Worm (Caenorhabditis elegans) whole organism, L4 larva: ENCODE measurements around the gene D1046.4.

Experiments used
- D1046.2 ChIP-seq: fragments of 200-800 bp; sonication (Bioruptor generic); IDR thresholded peaks from 2 replicates; pipeline ENCODE4 v1.3.6; 2022; ENCODE audit warnings: missing genetic modification characterization, missing compliant biosample characterization
- F49E8.2 ChIP-seq: sonication (generic microtip); optimal IDR thresholded peaks from 2 replicates; lab custom pipeline; 2016; ENCODE audit warnings: missing compliant biosample characterization, mild to moderate bottlenecking, missing genetic modification characterization, borderline replicate concordance
- T20F7.1 ChIP-seq: fragments of 200-800 bp; sonication (Bioruptor generic); optimal IDR thresholded peaks from 2 replicates; lab custom pipeline; 2018; ENCODE audit warnings: mild to moderate bottlenecking, missing genetic modification characterization, missing compliant biosample characterization
- Y48G9A.11 ChIP-seq: fragments of 200-800 bp; sonication (Bioruptor generic); IDR thresholded peaks from 2 replicates; pipeline ENCODE4 v1.3.6; 2022; ENCODE audit warnings: missing genetic modification reagents, missing genetic modification characterization, missing compliant biosample characterization
- aha-1 ChIP-seq: fragments of 150-350 bp; peaks from one replicate; lab custom pipeline; 2014; ENCODE audit warnings: missing biosample characterization, missing genetic modification characterization
- aly-2 ChIP-seq: sonication (generic microtip); optimal IDR thresholded peaks from 2 replicates; lab custom pipeline; 2018; ENCODE audit warnings: missing biosample characterization, missing genetic modification characterization
- ama-1 ChIP-seq: fragments of 150-350 bp; optimal IDR thresholded peaks from 2 replicates; lab custom pipeline; 2014; ENCODE audit warnings: inconsistent platforms, mixed read lengths
- arid-1 ChIP-seq: fragments of 200-800 bp; sonication (Bioruptor generic); conservative IDR thresholded peaks from 2 replicates; pipeline ENCODE4 v1.3.6; 2022; ENCODE audit warnings: missing genetic modification reagents, missing genetic modification characterization, missing compliant biosample characterization
- attf-4 ChIP-seq: sonication (generic microtip); optimal IDR thresholded peaks from 3 replicates; lab custom pipeline; 2017; ENCODE audit warnings: missing biosample characterization, missing genetic modification characterization
- ceh-28 ChIP-seq: fragments of 150-350 bp; optimal IDR thresholded peaks from 2 replicates; lab custom pipeline; 2014; ENCODE audit warnings: missing biosample characterization, missing genetic modification reagents, missing genetic modification characterization
- ceh-62 ChIP-seq: sonication (generic microtip); optimal IDR thresholded peaks from 2 replicates; lab custom pipeline; 2017; ENCODE audit warnings: missing biosample characterization, missing genetic modification characterization
- ces-1 ChIP-seq: fragments of 150-350 bp; sonication (generic microtip); optimal IDR thresholded peaks from 4 replicates; lab custom pipeline; 2014; ENCODE audit warnings: missing biosample characterization, missing genetic modification reagents, missing genetic modification characterization
- ctbp-1 ChIP-seq: fragments of 200-800 bp; sonication (Bioruptor generic); IDR thresholded peaks from 2 replicates; pipeline ENCODE4 v1.3.6; 2022; ENCODE audit warnings: missing genetic modification reagents, missing genetic modification characterization, missing compliant biosample characterization
- daf-12 ChIP-seq: fragments of 150-350 bp; optimal IDR thresholded peaks from 2 replicates; lab custom pipeline; 2014; ENCODE audit warnings: missing biosample characterization, missing genetic modification reagents, missing genetic modification characterization
- daf-16 ChIP-seq, 3 experiments: sonication (generic microtip); optimal IDR thresholded peaks; 2 replicates each; lab custom pipeline; 2016 to 2017; ENCODE audit warnings: missing genetic modification characterization in 3 of 3, missing genetic modification reagents in 3 of 3, mild to moderate bottlenecking in 2 of 3, missing compliant biosample characterization in 2 of 3, missing biosample characterization in 1 of 3, moderate library complexity in 1 of 3
- daf-8 ChIP-seq: fragments of 200-800 bp; sonication (Bioruptor generic); IDR thresholded peaks from 2 replicates; pipeline ENCODE4 v1.3.6; 2022; ENCODE audit warnings: missing genetic modification characterization, missing compliant biosample characterization
- dmd-8 ChIP-seq: fragments of 200-800 bp; sonication (Bioruptor generic); IDR thresholded peaks from 2 replicates; pipeline ENCODE4 v1.3.6; 2022; ENCODE audit warnings: missing genetic modification characterization, missing compliant biosample characterization
- dmd-9 ChIP-seq: fragments of 200-800 bp; sonication (Bioruptor generic); IDR thresholded peaks from 2 replicates; pipeline ENCODE4 v1.3.6; 2022; ENCODE audit warnings: missing genetic modification reagents, missing genetic modification characterization, missing compliant biosample characterization
- dpl-1 ChIP-seq: fragments of 150-350 bp; optimal IDR thresholded peaks from 2 replicates; lab custom pipeline; 2014; ENCODE audit warnings: missing biosample characterization, missing genetic modification reagents, missing genetic modification characterization
- duxl-1 ChIP-seq: sonication (generic microtip); optimal IDR thresholded peaks from 2 replicates; lab custom pipeline; 2016; ENCODE audit warnings: mild to moderate bottlenecking, missing genetic modification characterization, moderate library complexity, missing compliant biosample characterization; ENCODE audit not compliant: poor library complexity
- dve-1 ChIP-seq: sonication (generic microtip); optimal IDR thresholded peaks from 2 replicates; lab custom pipeline; 2017; ENCODE audit warnings: antibody characterized with exemption, mild to moderate bottlenecking, missing genetic modification characterization, missing compliant biosample characterization; ENCODE audit not compliant: insufficient read depth
- hif-1 ChIP-seq, 2 experiments: sonication (generic microtip); optimal IDR thresholded peaks; 2 replicates each; lab custom pipeline; 2016 to 2017; ENCODE audit warnings: missing compliant biosample characterization in 2 of 2, missing genetic modification characterization in 2 of 2, missing genetic modification reagents in 2 of 2, missing genotype in 2 of 2, mild to moderate bottlenecking in 1 of 2
- hlh-30 ChIP-seq: sonication (generic microtip); optimal IDR thresholded peaks from 2 replicates; lab custom pipeline; 2017; ENCODE audit warnings: antibody characterized with exemption, mild to moderate bottlenecking, missing genetic modification characterization, missing compliant biosample characterization; ENCODE audit not compliant: insufficient read depth
- lin-13 ChIP-seq: fragments of 150-350 bp; optimal IDR thresholded peaks from 2 replicates; lab custom pipeline; 2014; ENCODE audit warnings: missing biosample characterization, missing genetic modification reagents, missing genetic modification characterization
- lin-38 ChIP-seq: fragments of 200-800 bp; sonication (Bioruptor generic); IDR thresholded peaks from 2 replicates; pipeline ENCODE4 v1.3.6; 2022; ENCODE audit warnings: missing genetic modification reagents, missing genetic modification characterization, missing compliant biosample characterization
- lsy-2 ChIP-seq, 2 experiments: fragments of 150-350 bp in 1 of 2; sonication (generic microtip) in 1 of 2; optimal IDR thresholded peaks; 2 replicates each; lab custom pipeline; 2014 to 2017; ENCODE audit warnings: missing biosample characterization in 2 of 2, missing genetic modification characterization in 2 of 2
- madf-5 ChIP-seq, 2 experiments: fragments of 200-800 bp; sonication (Bioruptor generic); IDR thresholded peaks; 2 replicates each; pipeline ENCODE4 v1.3.6; 2022; ENCODE audit warnings: missing compliant biosample characterization in 2 of 2, missing genetic modification characterization in 2 of 2
- mdl-1 ChIP-seq, 2 experiments: fragments of 150-350 bp in 1 of 2; sonication (generic microtip) in 1 of 2; optimal IDR thresholded peaks; 2 replicates each; lab custom pipeline; 2014 to 2017; ENCODE audit warnings: missing biosample characterization in 2 of 2, missing genetic modification characterization in 2 of 2
- mep-1 ChIP-seq: fragments of 150-350 bp; sonication (generic microtip); optimal IDR thresholded peaks from 3 replicates; lab custom pipeline; 2014; ENCODE audit warnings: missing biosample characterization, missing genetic modification characterization
- mes-2 ChIP-seq: sonication (generic microtip); optimal IDR thresholded peaks from 2 replicates; lab custom pipeline; 2016; ENCODE audit warnings: missing genotype, mild to moderate bottlenecking, missing genetic modification characterization, missing compliant biosample characterization; ENCODE audit not compliant: poor library complexity, severe bottlenecking
- mxl-2 ChIP-seq: fragments of 200-800 bp; sonication (Bioruptor generic); conservative IDR thresholded peaks from 2 replicates; pipeline ENCODE4 v1.3.6; 2022; ENCODE audit warnings: missing genetic modification reagents, missing genetic modification characterization, missing compliant biosample characterization
- nhr-10 ChIP-seq: fragments of 150-350 bp; optimal IDR thresholded peaks from 2 replicates; lab custom pipeline; 2014; ENCODE audit warnings: missing biosample characterization, missing genetic modification characterization
- nhr-11 ChIP-seq: fragments of 150-350 bp; optimal IDR thresholded peaks from 2 replicates; lab custom pipeline; 2014; ENCODE audit warnings: missing biosample characterization, missing genetic modification characterization
- nhr-237 ChIP-seq: sonication (generic microtip); optimal IDR thresholded peaks from 2 replicates; lab custom pipeline; 2017; ENCODE audit warnings: missing biosample characterization, missing genetic modification characterization
- nhr-25 ChIP-seq: sonication (generic microtip); optimal IDR thresholded peaks from 2 replicates; lab custom pipeline; 2017; ENCODE audit warnings: missing genetic modification characterization, mild to moderate bottlenecking, missing compliant biosample characterization, antibody characterized with exemption, moderate library complexity, borderline replicate concordance; ENCODE audit not compliant: insufficient read depth
- nhr-28 ChIP-seq: fragments of 150-350 bp; optimal IDR thresholded peaks from 2 replicates; lab custom pipeline; 2014; ENCODE audit warnings: missing biosample characterization, missing genetic modification characterization
- nhr-41 ChIP-seq: fragments of 200-800 bp; sonication (Bioruptor generic); IDR thresholded peaks from 2 replicates; pipeline ENCODE4 v1.3.6; 2022; ENCODE audit warnings: missing genetic modification reagents, missing genetic modification characterization, missing compliant biosample characterization
- nhr-48 ChIP-seq: sonication (generic microtip); optimal IDR thresholded peaks from 2 replicates; lab custom pipeline; 2016; ENCODE audit warnings: mild to moderate bottlenecking, missing genetic modification characterization, missing compliant biosample characterization
- pha-4 ChIP-seq, 2 experiments: fragments of 150-350 bp in 1 of 2; fragments of 200-800 bp in 1 of 2; sonication (Bioruptor generic) in 1 of 2; IDR thresholded peaks in 1 of 2; optimal IDR thresholded peaks in 1 of 2; 2 replicates each; pipeline versions ENCODE4 v1.3.6 to Lab custom; 2014 to 2022; ENCODE audit warnings: missing genetic modification characterization in 2 of 2, missing genetic modification reagents in 2 of 2, missing biosample characterization in 1 of 2, missing compliant biosample characterization in 1 of 2
- pqm-1 ChIP-seq: sonication (generic microtip); optimal IDR thresholded peaks from 2 replicates; lab custom pipeline; 2017; ENCODE audit warnings: missing biosample characterization, missing genetic modification characterization
- snpc-1.2 ChIP-seq: fragments of 200-800 bp; sonication (Bioruptor generic); IDR thresholded peaks from 2 replicates; pipeline ENCODE4 v1.3.6; 2022; ENCODE audit warnings: missing genetic modification reagents, missing genetic modification characterization, missing compliant biosample characterization
- snpc-4 ChIP-seq: fragments of 150-350 bp; optimal IDR thresholded peaks from 2 replicates; lab custom pipeline; 2014; ENCODE audit warnings: missing biosample characterization, missing genetic modification characterization
- spr-1 ChIP-seq: sonication (generic microtip); optimal IDR thresholded peaks from 2 replicates; lab custom pipeline; 2016; ENCODE audit warnings: mild to moderate bottlenecking, missing genetic modification characterization, missing compliant biosample characterization
- tag-97 ChIP-seq: fragments of 200-800 bp; sonication (Bioruptor generic); IDR thresholded peaks from 2 replicates; pipeline ENCODE4 v1.3.6; 2022; ENCODE audit warnings: missing genetic modification characterization, missing compliant biosample characterization
- unc-130 ChIP-seq: sonication (generic microtip); optimal IDR thresholded peaks from 2 replicates; lab custom pipeline; 2016; ENCODE audit warnings: missing genetic modification reagents, missing genetic modification characterization, missing compliant biosample characterization
- unc-39 ChIP-seq: sonication (generic microtip); optimal IDR thresholded peaks from 2 replicates; lab custom pipeline; 2017; ENCODE audit warnings: missing biosample characterization, missing genetic modification characterization
- zip-11 ChIP-seq: fragments of 200-800 bp; sonication (Bioruptor generic); IDR thresholded peaks from 2 replicates; pipeline ENCODE4 v1.3.6; 2022; ENCODE audit warnings: missing genetic modification characterization, missing compliant biosample characterization
- zip-2 ChIP-seq: fragments of 150-350 bp; optimal IDR thresholded peaks from 2 replicates; lab custom pipeline; 2014; ENCODE audit warnings: missing biosample characterization, missing genetic modification characterization
- ztf-7 ChIP-seq: fragments of 150-350 bp; optimal IDR thresholded peaks from 2 replicates; lab custom pipeline; 2014; ENCODE audit warnings: missing biosample characterization, missing genetic modification characterization

The D1046.4 gene

DNA sequence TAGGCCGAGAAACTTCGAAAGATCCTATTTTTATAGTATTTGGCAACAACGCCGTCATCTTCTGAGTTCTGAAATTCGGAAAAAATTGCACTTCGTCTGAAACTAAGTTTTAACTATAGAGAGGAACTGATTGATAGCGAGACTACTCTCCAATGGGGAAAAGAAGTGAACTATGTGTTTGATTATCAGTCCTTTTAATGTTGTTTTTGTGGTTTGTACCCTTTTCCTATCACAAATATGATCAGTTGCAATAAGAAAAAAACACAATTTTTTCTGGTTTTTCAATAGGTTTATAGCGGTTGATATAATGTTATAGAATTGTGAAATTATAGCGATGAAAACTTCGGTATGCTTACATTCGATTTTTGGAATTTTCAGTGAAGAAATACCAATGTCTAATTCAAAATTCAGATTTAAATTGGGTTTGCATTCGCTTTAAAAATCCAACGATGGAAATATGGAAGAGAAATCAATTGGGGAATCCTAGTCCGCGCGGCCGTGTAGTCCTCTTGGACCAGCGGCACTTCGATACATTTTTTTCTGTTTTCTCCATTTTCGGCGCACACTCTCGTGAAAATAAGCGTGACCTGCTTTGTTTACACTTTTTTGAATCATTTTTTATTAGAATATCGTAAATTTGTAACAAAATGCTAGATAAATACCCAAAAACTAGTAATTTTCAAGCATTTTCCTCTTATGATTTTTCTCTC lies 39.7 kb downstream of the D1046.4 start, which contains the start of gene C53B4.3 (continued):
- TF ChIP-seq ceh-28 = no peak
- TF ChIP-seq F49E8.2 (tag; lab: Kevin White, UChicago) = peak; percentile 46
- no peak for TF ChIP-seq aly-2
- TF ChIP-seq daf-16 (GFP tag; optimal IDR thresholded peaks at IDR 0.05; lab: Kevin White, UChicago) = no peak
- peak; percentile 42 for TF ChIP-seq daf-16 (tag; optimal IDR thresholded peaks at IDR 0.05; lab: Kevin White, UChicago)
- no peak for TF ChIP-seq daf-8 (GFP tag; lab: Robert Waterston, UW)
- no peak for TF ChIP-seq unc-39
- no peak for TF ChIP-seq ces-1 (GFP tag; lab: Kevin White, UChicago)
- no peak for TF ChIP-seq nhr-237 (tag; lab: Kevin White, UChicago)
- TF ChIP-seq snpc-4 (tag; lab: Kevin White, UChicago) = no peak
- TF ChIP-seq attf-4 (tag; lab: Kevin White, UChicago) = no peak
- no peak for TF ChIP-seq nhr-41 (GFP tag; lab: Robert Waterston, UW)
- peak in 1 of 2 experiments; percentile 77 for TF ChIP-seq hif-1 (tag; optimal IDR thresholded peaks at IDR 0.05; lab: Kevin White, UChicago)
- TF ChIP-seq unc-130 (GFP tag; lab: Kevin White, UChicago) = peak; percentile 85
- TF ChIP-seq snpc-1.2 (GFP tag; lab: Robert Waterston, UW) = peak; percentile 31; the same call in 1 of the 2 replicates
- TF ChIP-seq lin-38 = no peak; the same call in 1 of the 2 replicates
- TF ChIP-seq aha-1 = peak; percentile 87
- TF ChIP-seq nhr-48 (tag; lab: Kevin White, UChicago) = peak; percentile 49
- TF ChIP-seq dmd-8 = no peak
- 0 out of 2 replicates have a peak, but pooled peaks have one; percentile 38 for TF ChIP-seq ctbp-1 (GFP tag; lab: Robert Waterston, UW)
- peak; percentile 78 for TF ChIP-seq Y48G9A.11 (GFP tag; lab: Robert Waterston, UW)
- TF ChIP-seq duxl-1 = peak; percentile 57
- peak; percentile 75 for TF ChIP-seq nhr-28
- TF ChIP-seq T20F7.1 = peak; percentile 56
- no peak for TF ChIP-seq pha-4 (GFP tag; IDR thresholded peaks at IDR 0.05; lab: Robert Waterston, UW)
- TF ChIP-seq pha-4 (tag; optimal IDR thresholded peaks at IDR 0.05; lab: Kevin White, UChicago) = peak; percentile 48
- TF ChIP-seq nhr-10 (tag; lab: Kevin White, UChicago) = no peak
- TF ChIP-seq spr-1 (tag; lab: Kevin White, UChicago) = no peak
- no peak for TF ChIP-seq lin-13 (GFP tag; lab: Kevin White, UChicago)
- peak; percentile 23 for TF ChIP-seq dve-1 (tag; lab: Kevin White, UChicago)
- peak in 1 of 2 experiments; percentile 32 for TF ChIP-seq mdl-1 (tag; optimal IDR thresholded peaks at IDR 0.05; lab: Kevin White, UChicago)
- no peak for TF ChIP-seq tag-97
- TF ChIP-seq arid-1 = no peak
- no peak for TF ChIP-seq zip-11 (GFP tag; lab: Robert Waterston, UW)
- no peak for TF ChIP-seq mxl-2 (GFP tag; lab: Robert Waterston, UW)
- TF ChIP-seq nhr-11 (tag; lab: Kevin White, UChicago) = no peak
- TF ChIP-seq ama-1 = no peak
- TF ChIP-seq daf-12 (tag; lab: Kevin White, UChicago) = no peak
- no peak for TF ChIP-seq D1046.2 (GFP tag; lab: Robert Waterston, UW)
- TF ChIP-seq ztf-7 (tag; lab: Kevin White, UChicago) = peak; percentile 29
- peak; percentile 68 for TF ChIP-seq hlh-30 (tag; lab: Kevin White, UChicago)
- peak; percentile 49 for TF ChIP-seq mep-1 (tag; lab: Kevin White, UChicago)
- no peak for TF ChIP-seq zip-2 (tag; lab: Kevin White, UChicago)
- peak; percentile 63 for TF ChIP-seq dpl-1 (GFP tag; lab: Kevin White, UChicago)
- peak; percentile 91 for TF ChIP-seq dmd-9 (GFP tag; lab: Robert Waterston, UW)
- TF ChIP-seq mes-2 = peak; percentile 98
- no peak for TF ChIP-seq ceh-62 (tag; lab: Kevin White, UChicago)
- peak in 1 of 2 experiments; percentile 79 for TF ChIP-seq lsy-2 (tag; optimal IDR thresholded peaks at IDR 0.05; lab: Kevin White, UChicago)
- peak; percentile 64 for TF ChIP-seq nhr-25 (tag; lab: Kevin White, UChicago)
- TF ChIP-seq pqm-1 (tag; lab: Kevin White, UChicago) = peak; percentile 73
- no peak for TF ChIP-seq madf-5 (GFP tag; IDR thresholded peaks at IDR 0.05; lab: Robert Waterston, UW)
